Worm (Caenorhabditis elegans) whole organism, L1 larva: Measurements from ENCODE around the gene snx-6.

Source experiments
- C04F5.9 ChIP-seq: sonication (generic microtip); optimal IDR thresholded peaks from 2 replicates; lab custom pipeline; 2016; ENCODE audit warnings: missing genetic modification characterization, missing compliant biosample characterization
- ceh-82 ChIP-seq, 3 experiments: fragments of 150-350 bp in 1 of 3; sonication (generic microtip) in 2 of 3; optimal IDR thresholded peaks; 2 replicates each; lab custom pipeline; 2014 to 2017; ENCODE audit warnings: missing biosample characterization in 3 of 3, missing genetic modification characterization in 3 of 3
- ceh-88 ChIP-seq: fragments of 200-800 bp; sonication (Bioruptor generic); IDR thresholded peaks from 2 replicates; pipeline ENCODE4 v1.3.6; 2022; ENCODE audit warnings: missing genetic modification characterization, missing compliant biosample characterization
- dpl-1 ChIP-seq, 3 experiments: fragments of 150-350 bp in 2 of 3; sonication (generic microtip) in 1 of 3; optimal IDR thresholded peaks; 2 replicates each; lab custom pipeline; 2014 to 2017; ENCODE audit warnings: missing biosample characterization in 3 of 3, missing genetic modification characterization in 3 of 3, missing genetic modification reagents in 3 of 3
- egl-27 ChIP-seq, 2 experiments: fragments of 150-350 bp in 1 of 2; sonication (generic microtip); optimal IDR thresholded peaks; 3 replicates each; lab custom pipeline; 2017 to 2018; ENCODE audit warnings: missing biosample characterization in 2 of 2, missing genetic modification characterization in 2 of 2, missing genetic modification reagents in 2 of 2
- elt-2 ChIP-seq: sonication (generic microtip); optimal IDR thresholded peaks from 2 replicates; lab custom pipeline; 2016; ENCODE audit warnings: missing genetic modification characterization, mild to moderate bottlenecking, inconsistent platforms, missing compliant biosample characterization, missing genetic modification reagents
- lin-15B ChIP-seq: fragments of 150-350 bp; sonication (generic microtip); optimal IDR thresholded peaks from 3 replicates; lab custom pipeline; 2014; ENCODE audit warnings: missing biosample characterization, missing genetic modification characterization
- lin-39 ChIP-seq: fragments of 150-350 bp; optimal IDR thresholded peaks from 2 replicates; lab custom pipeline; 2014; ENCODE audit warnings: missing biosample characterization, missing genetic modification reagents, missing genetic modification characterization
- mdl-1 ChIP-seq, 2 experiments: fragments of 150-350 bp; optimal IDR thresholded peaks; 2 replicates each; lab custom pipeline; 2014 to 2017; ENCODE audit warnings: missing biosample characterization in 2 of 2, missing genetic modification characterization in 2 of 2, inconsistent platforms in 1 of 2
- nhr-12 ChIP-seq: sonication (generic microtip); optimal IDR thresholded peaks from 2 replicates; lab custom pipeline; 2017; ENCODE audit warnings: missing biosample characterization, missing genetic modification characterization
- nhr-76 ChIP-seq: sonication (generic microtip); optimal IDR thresholded peaks from 2 replicates; lab custom pipeline; 2017; ENCODE audit warnings: missing biosample characterization, missing genetic modification characterization
- skn-1 ChIP-seq: fragments of 150-350 bp; optimal IDR thresholded peaks from 2 replicates; lab custom pipeline; 2014; ENCODE audit warnings: missing biosample characterization, missing genetic modification characterization
- snpc-4 ChIP-seq: fragments of 150-350 bp; optimal IDR thresholded peaks from 2 replicates; lab custom pipeline; 2014; ENCODE audit warnings: missing biosample characterization, missing genetic modification characterization
- unc-62 ChIP-seq: fragments of 150-350 bp; optimal IDR thresholded peaks from 2 replicates; lab custom pipeline; 2014; ENCODE audit warnings: missing biosample characterization, missing genetic modification reagents, missing genetic modification characterization

DNA sequence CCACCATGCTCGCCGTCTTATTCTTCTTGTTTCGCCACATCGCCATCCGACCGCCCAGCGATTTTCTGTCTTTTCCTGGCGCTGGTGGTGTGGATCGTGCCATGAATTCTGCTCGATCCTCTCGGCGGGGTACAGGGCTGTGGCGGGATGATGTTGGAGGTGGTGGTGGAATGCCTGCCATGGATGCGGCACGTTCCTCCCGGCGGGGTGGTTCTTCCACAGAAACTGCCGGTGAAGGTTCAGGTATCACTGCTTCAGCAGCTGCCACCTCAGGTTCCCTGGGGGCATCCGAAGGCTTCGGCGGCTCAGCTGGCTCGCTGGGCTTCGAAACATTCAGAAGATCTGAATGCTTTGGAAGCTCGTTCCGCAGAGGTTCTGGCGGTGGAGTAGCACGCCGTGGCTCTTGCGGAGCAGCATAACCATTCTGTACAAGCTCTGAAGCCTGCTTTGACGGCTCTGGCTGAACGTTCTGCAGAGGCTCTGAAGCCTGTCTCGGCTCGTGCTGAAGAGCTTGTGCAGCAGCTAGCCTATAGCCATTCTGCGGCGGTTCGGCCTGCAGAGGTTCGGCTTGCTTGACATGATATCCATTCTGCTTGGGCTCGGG is 34.9 kb downstream of the snx-6 start:
- no peak for TF ChIP-seq nhr-76 (tag; lab: Kevin White, UChicago)
- TF ChIP-seq mdl-1 (tag; optimal IDR thresholded peaks at IDR 0.05; lab: Kevin White, UChicago): no peak
- TF ChIP-seq dpl-1 (GFP tag; optimal IDR thresholded peaks at IDR 0.05; lab: Kevin White, UChicago): no peak
- TF ChIP-seq ceh-88 (GFP tag; lab: Robert Waterston, UW): no peak
- TF ChIP-seq lin-15B (tag; lab: Kevin White, UChicago): no peak
- TF ChIP-seq skn-1: no peak
- no peak for TF ChIP-seq elt-2
- TF ChIP-seq egl-27 (tag; optimal IDR thresholded peaks at IDR 0.05; lab: Kevin White, UChicago): no peak
- no peak for TF ChIP-seq lin-39 (tag; lab: Kevin White, UChicago)
- TF ChIP-seq ceh-82 (tag; optimal IDR thresholded peaks at IDR 0.05; lab: Kevin White, UChicago): no peak
- no peak for TF ChIP-seq snpc-4 (tag; lab: Kevin White, UChicago)
- no peak for TF ChIP-seq nhr-12 (tag; lab: Kevin White, UChicago)
- no peak for TF ChIP-seq C04F5.9
- no peak for TF ChIP-seq unc-62 (GFP tag; lab: Kevin White, UChicago)
